Fruit fly (Drosophila melanogaster) whole organism, embryonic: Measurements from ENCODE around the gene CG31663.

Experiments used
- Awh ChIP-seq: fragments of 200-800 bp; sonication (Bioruptor generic); IDR thresholded peaks from 2 replicates; pipeline ENCODE4, ENCODE4 v1.3.6; 2022; ENCODE audit warnings: missing biosample characterization, missing genetic modification characterization
- Bdp1 ChIP-seq: fragments of 200-800 bp; sonication (Bioruptor generic); optimal IDR thresholded peaks from 3 replicates; lab custom pipeline; 2016; ENCODE audit warnings: missing biosample characterization, missing genetic modification characterization
- Bgb ChIP-seq: fragments of 200-800 bp; sonication (Bioruptor generic); IDR thresholded peaks from 2 replicates; pipeline ENCODE4 v1.3.6; 2022; ENCODE audit warnings: missing biosample characterization, missing genetic modification characterization; ENCODE audit not compliant: partially characterized antibody
- CG10147 ChIP-seq: fragments of 200-800 bp; sonication (Bioruptor generic); optimal IDR thresholded peaks from 2 replicates; lab custom pipeline; 2019; ENCODE audit warnings: missing biosample characterization, mild to moderate bottlenecking, missing genetic modification characterization, moderate library complexity
- CG11085 ChIP-seq: fragments of 200-800 bp; sonication (Bioruptor generic); IDR thresholded peaks from 2 replicates; pipeline ENCODE4 v1.3.6; 2022; ENCODE audit warnings: missing biosample characterization, missing genetic modification characterization
- CG13123 ChIP-seq: fragments of 200-800 bp; sonication (Bioruptor generic); optimal IDR thresholded peaks from 2 replicates; lab custom pipeline; 2016; ENCODE audit warnings: missing biosample characterization, missing genetic modification characterization
- CG13424 ChIP-seq: fragments of 200-800 bp; sonication (Bioruptor generic); optimal IDR thresholded peaks from 2 replicates; lab custom pipeline; 2019; ENCODE audit warnings: missing biosample characterization, mild to moderate bottlenecking, missing genetic modification characterization, moderate library complexity
- CG13894 ChIP-seq: fragments of 200-800 bp; sonication (Bioruptor generic); optimal IDR thresholded peaks from 3 replicates; lab custom pipeline; 2018; ENCODE audit warnings: missing biosample characterization, mild to moderate bottlenecking, missing genetic modification characterization, moderate library complexity
- CG1603 ChIP-seq: fragments of 200-800 bp; sonication (Bioruptor generic); optimal IDR thresholded peaks from 2 replicates; lab custom pipeline; 2019; ENCODE audit warnings: missing biosample characterization, mild to moderate bottlenecking, missing genetic modification characterization, moderate library complexity
- CG17359 ChIP-seq: fragments of 200-800 bp; sonication (Bioruptor generic); optimal IDR thresholded peaks from 3 replicates; lab custom pipeline; 2018; ENCODE audit warnings: missing biosample characterization, mild to moderate bottlenecking, missing genetic modification characterization, moderate library complexity
- CG18011 ChIP-seq: fragments of 200-800 bp; sonication (Bioruptor generic); optimal IDR thresholded peaks from 2 replicates; lab custom pipeline; 2017; ENCODE audit warnings: missing biosample characterization, missing genetic modification characterization, mild to moderate bottlenecking, moderate library complexity, missing genotype
- CG18476 ChIP-seq: fragments of 200-800 bp; sonication (Bioruptor generic); optimal IDR thresholded peaks from 2 replicates; lab custom pipeline; 2016; ENCODE audit warnings: missing biosample characterization, mild to moderate bottlenecking, missing genetic modification characterization
- CG31224 ChIP-seq: fragments of 200-800 bp; sonication (Bioruptor generic); IDR thresholded peaks from 2 replicates; pipeline ENCODE4 v1.3.6; 2022; ENCODE audit warnings: missing biosample characterization, missing genetic modification characterization
- CG32772 ChIP-seq: fragments of 200-800 bp; sonication (Bioruptor generic); IDR thresholded peaks from 2 replicates; pipeline ENCODE4 v1.3.6; 2022; ENCODE audit warnings: missing biosample characterization, missing genetic modification characterization
- CG3838 ChIP-seq: fragments of 200-800 bp; sonication (Bioruptor generic); optimal IDR thresholded peaks from 3 replicates; lab custom pipeline; 2016; ENCODE audit warnings: missing biosample characterization, missing genetic modification characterization
- CG4730 ChIP-seq: fragments of 200-800 bp; sonication (Bioruptor generic); IDR thresholded peaks from 2 replicates; pipeline ENCODE4 v1.3.6; 2022; ENCODE audit warnings: missing biosample characterization, missing genetic modification characterization
- CG6254 ChIP-seq: fragments of 200-800 bp; sonication (Bioruptor generic); optimal IDR thresholded peaks from 3 replicates; lab custom pipeline; 2017; ENCODE audit warnings: mild to moderate bottlenecking, missing biosample characterization, missing genetic modification reagents, missing genetic modification characterization
- CG9437 ChIP-seq: fragments of 200-800 bp; sonication (Bioruptor generic); optimal IDR thresholded peaks from 2 replicates; lab custom pipeline; 2018; ENCODE audit warnings: missing biosample characterization, mild to moderate bottlenecking, missing genetic modification characterization
- CG9609 ChIP-seq: fragments of 200-800 bp; sonication (Bioruptor generic); optimal IDR thresholded peaks from 3 replicates; lab custom pipeline; 2016; ENCODE audit warnings: missing biosample characterization, missing genetic modification characterization
- CG9727 ChIP-seq: fragments of 200-800 bp; sonication (Bioruptor generic); optimal IDR thresholded peaks from 3 replicates; lab custom pipeline; 2017; ENCODE audit warnings: missing biosample characterization, mild to moderate bottlenecking, missing genetic modification characterization
- CkIIα-i1 ChIP-seq: fragments of 200-800 bp; sonication (Bioruptor generic); IDR thresholded peaks from 2 replicates; pipeline ENCODE4 v1.3.6; 2022; ENCODE audit warnings: missing biosample characterization, missing genetic modification characterization
- Doc3 ChIP-seq: fragments of 200-800 bp; sonication (Bioruptor generic); IDR thresholded peaks from 3 replicates; pipeline ENCODE4 v1.3.6; 2022; ENCODE audit warnings: missing biosample characterization, missing genetic modification characterization; ENCODE audit not compliant: partially characterized antibody
- H15 ChIP-seq: fragments of 200-800 bp; sonication (Bioruptor generic); IDR thresholded peaks from 3 replicates; pipeline ENCODE4 v1.3.6; 2022; ENCODE audit warnings: missing biosample characterization, missing genetic modification characterization
- H2.0 ChIP-seq: fragments of 200-800 bp; sonication (Bioruptor generic); IDR thresholded peaks from 2 replicates; pipeline ENCODE4 v1.3.6; 2022; ENCODE audit warnings: missing biosample characterization, missing genetic modification characterization
- HLH54F ChIP-seq: fragments of 200-800 bp; sonication (Bioruptor generic); optimal IDR thresholded peaks from 3 replicates; lab custom pipeline; 2016; ENCODE audit warnings: missing biosample characterization, missing genetic modification characterization
- HmgD ChIP-seq: fragments of 200-800 bp; sonication (Bioruptor generic); optimal IDR thresholded peaks from 3 replicates; lab custom pipeline; 2016; ENCODE audit warnings: missing biosample characterization, missing genetic modification characterization
- Lpt ChIP-seq: fragments of >200 bp; optimal IDR thresholded peaks from 2 replicates; lab custom pipeline; 2018; ENCODE audit warnings: missing biosample characterization, missing genetic modification characterization
- Meics ChIP-seq: fragments of 200-800 bp; sonication (Bioruptor generic); optimal IDR thresholded peaks from 2 replicates; lab custom pipeline; 2017; ENCODE audit warnings: missing biosample characterization, mild to moderate bottlenecking, missing genetic modification characterization
- Nf-YA ChIP-seq: fragments of 200-800 bp; sonication (Bioruptor generic); IDR thresholded peaks from 2 replicates; pipeline ENCODE4 v1.3.6; 2022; ENCODE audit warnings: missing biosample characterization, missing genetic modification characterization
- Pdp1 ChIP-seq, 2 experiments: fragments of 200-800 bp; sonication (Bioruptor generic); optimal IDR thresholded peaks; 3 replicates each; lab custom pipeline; 2016; ENCODE audit warnings: missing biosample characterization in 2 of 2, missing genetic modification characterization in 2 of 2, mild to moderate bottlenecking in 1 of 2, moderate library complexity in 1 of 2
- Usf ChIP-seq: fragments of 200-800 bp; sonication (Bioruptor generic); optimal IDR thresholded peaks from 2 replicates; lab custom pipeline; 2017; ENCODE audit warnings: missing genotype, missing biosample characterization, missing genetic modification characterization
- bab2 ChIP-seq: fragments of 200-800 bp; sonication (Bioruptor generic); optimal IDR thresholded peaks from 2 replicates; lab custom pipeline; 2016; ENCODE audit warnings: missing biosample characterization, missing genetic modification characterization
- bigmax ChIP-seq: fragments of 200-800 bp; sonication (Bioruptor generic); optimal IDR thresholded peaks from 2 replicates; lab custom pipeline; 2018; ENCODE audit warnings: missing biosample characterization, mild to moderate bottlenecking, missing genetic modification characterization
- crc ChIP-seq: fragments of 200-800 bp; sonication (Bioruptor generic); optimal IDR thresholded peaks from 2 replicates; lab custom pipeline; 2016; ENCODE audit warnings: missing biosample characterization, missing genetic modification characterization
- dan ChIP-seq: fragments of 200-800 bp; sonication (Bioruptor generic); IDR thresholded peaks from 2 replicates; pipeline ENCODE4 v1.3.6; 2022; ENCODE audit warnings: missing biosample characterization, missing genetic modification characterization
- en ChIP-seq: fragments of 200-800 bp; sonication (Bioruptor generic); optimal IDR thresholded peaks from 2 replicates; lab custom pipeline; 2016; ENCODE audit warnings: missing biosample characterization, missing genetic modification characterization
- gro ChIP-seq: fragments of 200-800 bp; sonication (Bioruptor generic); optimal IDR thresholded peaks from 2 replicates; lab custom pipeline; 2016; ENCODE audit warnings: missing biosample characterization, missing genetic modification characterization
- hkb ChIP-seq, 2 experiments: fragments of 200-800 bp in 1 of 2; fragments of >200 bp in 1 of 2; sonication (Bioruptor generic) in 1 of 2; IDR thresholded peaks in 1 of 2; optimal IDR thresholded peaks in 1 of 2; 2 replicates each; pipeline versions ENCODE4 v1.3.6 to Lab custom; 2017 to 2022; ENCODE audit warnings: missing biosample characterization in 1 of 2, missing genetic modification characterization in 1 of 2
- lbe ChIP-seq: fragments of 200-800 bp; sonication (Bioruptor generic); optimal IDR thresholded peaks from 2 replicates; lab custom pipeline; 2016; ENCODE audit warnings: missing biosample characterization, mild to moderate bottlenecking, missing genetic modification characterization
- mirr ChIP-seq: fragments of 200-800 bp; sonication (Bioruptor generic); optimal IDR thresholded peaks from 3 replicates; lab custom pipeline; 2018; ENCODE audit warnings: missing biosample characterization, mild to moderate bottlenecking, missing genetic modification characterization
- nerfin-1 ChIP-seq: fragments of 200-800 bp; sonication (Bioruptor generic); optimal IDR thresholded peaks from 3 replicates; lab custom pipeline; 2019; ENCODE audit warnings: missing biosample characterization, mild to moderate bottlenecking, missing genetic modification characterization, moderate library complexity
- oc ChIP-seq: fragments of 200-800 bp; sonication (Bioruptor generic); optimal IDR thresholded peaks from 2 replicates; lab custom pipeline; 2018; ENCODE audit warnings: missing biosample characterization, mild to moderate bottlenecking, missing genetic modification characterization, moderate library complexity
- pnt ChIP-seq: fragments of 200-800 bp; sonication (Bioruptor generic); optimal IDR thresholded peaks from 3 replicates; lab custom pipeline; 2016; ENCODE audit warnings: missing biosample characterization, missing genetic modification characterization
- pros ChIP-seq: fragments of 200-800 bp; sonication (Bioruptor generic); optimal IDR thresholded peaks from 3 replicates; lab custom pipeline; 2019; ENCODE audit warnings: missing biosample characterization, mild to moderate bottlenecking, missing genetic modification characterization, moderate library complexity
- run ChIP-seq: fragments of 200-800 bp; sonication (Bioruptor generic); optimal IDR thresholded peaks from 3 replicates; lab custom pipeline; 2018; ENCODE audit warnings: missing biosample characterization, mild to moderate bottlenecking, missing genetic modification characterization
- sd ChIP-seq: fragments of 200-800 bp; sonication (Bioruptor generic); optimal IDR thresholded peaks from 3 replicates; lab custom pipeline; 2018; ENCODE audit warnings: missing biosample characterization, mild to moderate bottlenecking, missing genetic modification characterization, moderate library complexity
- shn ChIP-seq: fragments of 200-800 bp; sonication (Bioruptor generic); optimal IDR thresholded peaks from 3 replicates; lab custom pipeline; 2016; ENCODE audit warnings: missing biosample characterization, missing genetic modification characterization
- sug ChIP-seq: fragments of 200-800 bp; optimal IDR thresholded peaks from 2 replicates; lab custom pipeline; 2019; ENCODE audit warnings: missing biosample characterization, mild to moderate bottlenecking, missing genetic modification characterization, moderate library complexity
- zen ChIP-seq: fragments of 200-800 bp; sonication (Bioruptor generic); optimal IDR thresholded peaks from 3 replicates; lab custom pipeline; 2018; ENCODE audit warnings: missing biosample characterization, mild to moderate bottlenecking, missing genetic modification characterization, moderate library complexity
- zf30C ChIP-seq: fragments of 200-800 bp; sonication (Bioruptor generic); optimal IDR thresholded peaks from 3 replicates; lab custom pipeline; 2018; ENCODE audit warnings: missing biosample characterization, mild to moderate bottlenecking, missing genetic modification characterization

Gene CG31663

DNA sequence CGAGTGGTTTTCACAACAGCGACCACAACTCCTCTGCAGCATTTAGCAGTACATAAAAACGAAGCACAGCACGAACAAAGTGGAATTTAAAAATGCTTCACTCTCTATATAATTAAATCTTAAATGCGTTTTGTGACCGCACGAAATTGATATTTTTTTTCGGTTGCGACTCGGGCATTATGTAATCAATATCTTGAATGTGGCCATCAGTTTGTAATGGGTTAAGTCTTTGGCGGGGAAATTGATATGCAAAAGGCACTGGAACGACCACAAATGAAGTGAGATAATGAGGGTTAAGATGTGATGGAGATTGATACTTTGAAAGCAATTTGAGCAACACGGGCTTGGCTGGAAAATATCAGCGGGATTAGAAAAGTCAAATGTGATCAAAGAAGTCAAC is 42.6 kb upstream of the CG31663 start:
- TF ChIP-seq Pdp1 (GFP tag; optimal IDR thresholded peaks at IDR 0.05; lab: Kevin White, UChicago) = peak in 1 of 2 experiments; percentile 88
- no peak for TF ChIP-seq nerfin-1 (tag; lab: Kevin White, UChicago)
- TF ChIP-seq crc (GFP tag; lab: Kevin White, UChicago) = no peak
- 0 out of 2 replicates have a peak, but pooled peaks have one; percentile 23 for TF ChIP-seq CG11085 (GFP tag; lab: Robert Waterston, UW)
- TF ChIP-seq Lpt (GFP tag; lab: Kevin White, UChicago) = no peak
- no peak for TF ChIP-seq Bgb (GFP tag; lab: Robert Waterston, UW)
- no peak for TF ChIP-seq H2.0 (GFP tag; lab: Robert Waterston, UW)
- no peak for TF ChIP-seq CG13894 (tag; lab: Kevin White, UChicago)
- TF ChIP-seq pnt (GFP tag; lab: Kevin White, UChicago) = no peak
- TF ChIP-seq CG6254 (GFP tag; lab: Kevin White, UChicago) = no peak
- TF ChIP-seq Bdp1 (GFP tag; lab: Kevin White, UChicago) = no peak
- peak; percentile 55 for TF ChIP-seq oc (tag; lab: Kevin White, UChicago)
- no peak for TF ChIP-seq bab2 (GFP tag; lab: Kevin White, UChicago)
- no peak for TF ChIP-seq CG9609 (GFP tag; lab: Kevin White, UChicago)
- no peak for TF ChIP-seq Nf-YA (GFP tag; lab: Robert Waterston, UW)
- TF ChIP-seq run (tag; lab: Kevin White, UChicago) = peak; percentile 0
- no peak for TF ChIP-seq Usf (GFP tag; lab: Kevin White, UChicago)
- no peak for TF ChIP-seq CG10147 (GFP tag; lab: Kevin White, UChicago)
- TF ChIP-seq zf30C (GFP tag; lab: Kevin White, UChicago) = no peak
- TF ChIP-seq CG32772 (GFP tag; lab: Robert Waterston, UW) = no peak
- no peak for TF ChIP-seq CG18476 (GFP tag; lab: Kevin White, UChicago)
- TF ChIP-seq CG9437 = no peak
- no peak for TF ChIP-seq Meics (GFP tag; lab: Kevin White, UChicago)

DNA sequence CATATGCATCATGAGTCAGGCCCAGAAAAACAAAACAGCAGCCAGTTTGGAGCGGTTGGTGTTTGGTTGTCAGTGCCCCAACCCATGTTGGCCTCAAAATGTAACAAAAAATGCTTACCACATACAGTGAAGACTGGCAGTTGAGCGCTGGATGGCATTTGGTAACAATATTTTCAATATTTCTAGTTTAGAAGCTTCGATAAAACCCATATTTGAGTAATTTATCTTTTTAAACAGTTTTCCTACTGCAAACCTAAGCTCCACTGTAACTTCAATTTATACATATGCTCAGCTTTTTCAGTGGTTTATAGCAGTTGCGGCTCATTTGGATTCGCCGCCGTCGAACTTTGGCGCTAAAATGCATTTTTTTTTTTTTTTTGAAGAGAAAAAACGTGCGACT is 35.2 kb upstream of the CG31663 start:
- no peak for TF ChIP-seq zen (tag; lab: Kevin White, UChicago)
- no peak for TF ChIP-seq CG13123 (GFP tag; lab: Kevin White, UChicago)
- no peak for TF ChIP-seq HLH54F
- TF ChIP-seq CkIIα-i1 = no peak
- no peak for TF ChIP-seq HmgD
- TF ChIP-seq Awh (GFP tag; lab: Robert Waterston, UW) = peak; percentile 69
- peak; percentile 74 for TF ChIP-seq CG17359
- TF ChIP-seq sd = no peak
- TF ChIP-seq CG1603 (tag; lab: Kevin White, UChicago) = peak; percentile 68
- no peak for TF ChIP-seq CG18011 (GFP tag; lab: Kevin White, UChicago)
- TF ChIP-seq dan (GFP tag; lab: Robert Waterston, UW) = no peak
- TF ChIP-seq sug = no peak
- TF ChIP-seq CG4730 (GFP tag; lab: Robert Waterston, UW) = no peak
- TF ChIP-seq CG13424 = peak; percentile 32
- TF ChIP-seq CG9727 (GFP tag; lab: Kevin White, UChicago) = no peak
- TF ChIP-seq bigmax (GFP tag; lab: Kevin White, UChicago) = no peak
- no peak for TF ChIP-seq CG31224 (GFP tag; lab: Robert Waterston, UW)
- no peak for TF ChIP-seq CG3838 (GFP tag; lab: Kevin White, UChicago)
- no peak for TF ChIP-seq pros (GFP tag; lab: Kevin White, UChicago)
- TF ChIP-seq H15 (GFP tag; lab: Robert Waterston, UW) = peak; percentile 67; the same call in 2 of the 3 replicates
- no peak for TF ChIP-seq hkb (optimal IDR thresholded peaks at IDR 0.05; lab: Kevin White, UChicago)
- TF ChIP-seq hkb (GFP tag; IDR thresholded peaks at IDR 0.05; lab: Robert Waterston, UW) = peak; percentile 60
- no peak for TF ChIP-seq lbe
- TF ChIP-seq shn (GFP tag; lab: Kevin White, UChicago) = no peak
- no peak for TF ChIP-seq gro (GFP tag; lab: Kevin White, UChicago)
- no peak for TF ChIP-seq Doc3 (GFP tag; lab: Robert Waterston, UW)
- no peak for TF ChIP-seq mirr
- no peak for TF ChIP-seq en (GFP tag; lab: Kevin White, UChicago)
